Worm (Caenorhabditis elegans): Measurements from ENCODE around the gene dot-1.2.

DNA sequence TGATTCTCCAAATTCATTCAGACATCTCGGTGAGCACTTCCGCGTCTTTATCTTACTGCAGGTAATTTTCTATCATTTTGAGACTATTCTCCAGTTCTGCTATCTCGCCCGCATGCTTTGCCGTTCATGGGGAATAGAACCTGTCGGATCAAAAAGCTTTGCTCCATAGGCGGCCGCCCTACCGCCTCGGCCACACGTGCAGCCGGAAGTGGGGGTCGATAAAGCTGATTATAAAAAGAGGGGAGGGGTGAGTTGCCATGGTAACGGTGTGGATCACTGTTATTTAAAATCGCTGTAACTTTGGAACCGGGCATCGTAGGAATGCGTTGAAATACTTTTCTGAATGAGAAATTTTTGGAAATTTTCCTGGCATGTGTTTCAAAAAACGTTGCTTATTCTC lies 1.2 kb upstream of the dot-1.2 start:
- TF ChIP-seq flt-1 (GFP tag; IDR thresholded peaks at IDR 0.05) (no peak), aly-1 (tag; optimal IDR thresholded peaks at IDR 0.05) (no peak), B0310.2 (tag; optimal IDR thresholded peaks at IDR 0.05) (no peak), ets-7 (tag; optimal IDR thresholded peaks at IDR 0.05) (peak; percentile 60), ceh-36 (tag; optimal IDR thresholded peaks at IDR 0.05) (no peak), sea-1 (GFP tag; conservative IDR thresholded peaks at IDR 0.05) (no peak), tbx-11 (GFP tag; IDR thresholded peaks at IDR 0.05) (no peak), ama-1 (optimal IDR thresholded peaks at IDR 0.05) (no peak), tra-4 (tag; optimal IDR thresholded peaks at IDR 0.05) (no peak)

Measured in whole organism, early embryonic.